Worm (Caenorhabditis elegans) whole organism, young adult: ENCODE results near the gene bre-1.

Experiments
- B0336.3 ChIP-seq: fragments of 200-800 bp; sonication (Bioruptor generic); IDR thresholded peaks from 2 replicates; pipeline ENCODE4 v1.3.6; 2022; ENCODE audit warnings: missing genetic modification characterization, missing compliant biosample characterization
- C06A6.2 ChIP-seq: fragments of 200-800 bp; sonication (Bioruptor generic); conservative IDR thresholded peaks from 2 replicates; pipeline ENCODE4 v1.3.6; 2022; ENCODE audit warnings: missing genetic modification characterization, missing compliant biosample characterization
- F23B12.7 ChIP-seq: sonication (generic microtip); optimal IDR thresholded peaks from 2 replicates; lab custom pipeline; 2017; ENCODE audit warnings: missing genetic modification characterization, mild to moderate bottlenecking, missing compliant biosample characterization, antibody characterized with exemption, moderate library complexity; ENCODE audit not compliant: insufficient read depth
- F49E8.2 ChIP-seq: sonication (generic microtip); optimal IDR thresholded peaks from 3 replicates; lab custom pipeline; 2017; ENCODE audit warnings: missing genetic modification characterization, mild to moderate bottlenecking, missing compliant biosample characterization, antibody characterized with exemption, moderate library complexity; ENCODE audit not compliant: insufficient read depth
- T07F8.4 ChIP-seq: sonication (generic microtip); optimal IDR thresholded peaks from 2 replicates; lab custom pipeline; 2016; ENCODE audit warnings: mild to moderate bottlenecking, missing genetic modification characterization, moderate library complexity, missing compliant biosample characterization
- Y53F4B.3 ChIP-seq: fragments of 200-800 bp; sonication (Bioruptor generic); IDR thresholded peaks from 2 replicates; pipeline ENCODE4 v1.3.6; 2022; ENCODE audit warnings: missing genetic modification reagents, missing genetic modification characterization, missing compliant biosample characterization
- Y67H2A.10 ChIP-seq: fragments of 200-800 bp; sonication (Bioruptor generic); conservative IDR thresholded peaks from 2 replicates; pipeline ENCODE4 v1.3.6; 2022; ENCODE audit warnings: missing genetic modification reagents, missing genetic modification characterization, missing compliant biosample characterization
- Y79H2A.3 ChIP-seq: fragments of 200-800 bp; sonication (Bioruptor generic); conservative IDR thresholded peaks from 2 replicates; pipeline ENCODE4 v1.3.6; 2022; ENCODE audit warnings: missing genetic modification reagents, missing genetic modification characterization, missing compliant biosample characterization
- ZK185.1 ChIP-seq: sonication (generic microtip); optimal IDR thresholded peaks from 2 replicates; lab custom pipeline; 2016; ENCODE audit warnings: mild to moderate bottlenecking, missing genetic modification characterization, missing compliant biosample characterization; ENCODE audit not compliant: poor library complexity, severe bottlenecking
- ama-1 ChIP-seq, 3 experiments: fragments of 150-350 bp in 1 of 3; sonication (generic microtip) in 2 of 3; optimal IDR thresholded peaks; 2 replicates each; lab custom pipeline; 2014 to 2018; ENCODE audit warnings: missing biosample characterization in 2 of 3, missing genetic modification characterization in 2 of 3, missing genetic modification reagents in 2 of 3
- athp-1 ChIP-seq: sonication (generic microtip); optimal IDR thresholded peaks from 2 replicates; lab custom pipeline; 2017; ENCODE audit warnings: mild to moderate bottlenecking, missing genetic modification characterization, missing compliant biosample characterization
- attf-3 ChIP-seq: fragments of 200-800 bp; sonication (Bioruptor generic); conservative IDR thresholded peaks from 2 replicates; pipeline ENCODE4 v1.3.6; 2022; ENCODE audit warnings: missing genetic modification reagents, missing genetic modification characterization, missing compliant biosample characterization
- attf-5 ChIP-seq: fragments of 200-800 bp; sonication (Bioruptor generic); optimal IDR thresholded peaks from 2 replicates; lab custom pipeline; 2018; ENCODE audit warnings: mild to moderate bottlenecking, missing genetic modification characterization, missing compliant biosample characterization
- ccch-3 ChIP-seq: fragments of 200-800 bp; sonication (Bioruptor generic); optimal IDR thresholded peaks from 2 replicates; lab custom pipeline; 2018; ENCODE audit warnings: mild to moderate bottlenecking, missing genetic modification characterization, missing compliant biosample characterization
- cebp-1 ChIP-seq, 2 experiments: fragments of 200-800 bp in 1 of 2; sonication (Bioruptor generic) in 1 of 2; sonication (generic microtip) in 1 of 2; IDR thresholded peaks in 1 of 2; optimal IDR thresholded peaks in 1 of 2; 2 replicates each; pipeline versions ENCODE4 v1.3.6 to Lab custom; 2017 to 2022; ENCODE audit warnings: missing compliant biosample characterization in 2 of 2, missing genetic modification characterization in 2 of 2, mild to moderate bottlenecking in 1 of 2, missing genetic modification reagents in 1 of 2, moderate library complexity in 1 of 2
- cebp-2 ChIP-seq: fragments of 200-800 bp; sonication (Bioruptor generic); IDR thresholded peaks from 2 replicates; pipeline ENCODE4 v1.3.6; 2022; ENCODE audit warnings: missing genetic modification characterization, missing compliant biosample characterization
- ceh-40 ChIP-seq: fragments of 200-800 bp; sonication (Bioruptor generic); IDR thresholded peaks from 2 replicates; pipeline ENCODE4 v1.3.6; 2022; ENCODE audit warnings: missing genetic modification characterization, missing compliant biosample characterization
- ceh-58 ChIP-seq: fragments of 200-800 bp; sonication (Bioruptor generic); IDR thresholded peaks from 2 replicates; pipeline ENCODE4 v1.3.6; 2022; ENCODE audit warnings: missing genetic modification characterization, missing compliant biosample characterization
- ceh-91 ChIP-seq: fragments of 200-800 bp; sonication (Bioruptor generic); IDR thresholded peaks from 2 replicates; pipeline ENCODE4 v1.3.6; 2022; ENCODE audit warnings: missing genetic modification reagents, missing genetic modification characterization, missing compliant biosample characterization
- chd-7 ChIP-seq: sonication (generic microtip); optimal IDR thresholded peaks from 2 replicates; lab custom pipeline; 2016; ENCODE audit warnings: mild to moderate bottlenecking, missing genetic modification characterization, moderate library complexity, missing compliant biosample characterization
- efl-1 ChIP-seq: fragments of 150-350 bp; optimal IDR thresholded peaks from 2 replicates; lab custom pipeline; 2014; ENCODE audit warnings: missing biosample characterization, missing genetic modification reagents, missing genetic modification characterization
- him-1 ChIP-seq: sonication (generic microtip); optimal IDR thresholded peaks from 2 replicates; lab custom pipeline; 2016; ENCODE audit warnings: missing genotype, missing genetic modification reagents, missing genetic modification characterization, missing compliant biosample characterization
- hmg-20 ChIP-seq: fragments of 200-800 bp; sonication (Bioruptor generic); IDR thresholded peaks from 2 replicates; pipeline ENCODE4 v1.3.6; 2022; ENCODE audit warnings: missing genetic modification reagents, missing genetic modification characterization, missing compliant biosample characterization
- hrde-1 ChIP-seq: sonication (generic microtip); optimal IDR thresholded peaks from 2 replicates; lab custom pipeline; 2016; ENCODE audit warnings: missing genetic modification characterization, mild to moderate bottlenecking, missing compliant biosample characterization, moderate library complexity, missing genotype, missing genetic modification reagents, borderline replicate concordance
- hsf-1 ChIP-seq: fragments of 200-800 bp; sonication (Bioruptor generic); IDR thresholded peaks from 2 replicates; pipeline ENCODE4 v1.3.6; 2022; ENCODE audit warnings: missing genetic modification reagents, missing genetic modification characterization, missing compliant biosample characterization
- lag-1 ChIP-seq: fragments of 200-800 bp; sonication (Bioruptor generic); IDR thresholded peaks from 2 replicates; pipeline ENCODE4 v1.3.6; 2022; ENCODE audit warnings: missing genetic modification reagents, missing genetic modification characterization, missing compliant biosample characterization
- nfya-2 ChIP-seq: fragments of 200-800 bp; sonication (Bioruptor generic); IDR thresholded peaks from 2 replicates; pipeline ENCODE4 v1.3.6; 2022; ENCODE audit warnings: missing genetic modification reagents, missing genetic modification characterization, missing compliant biosample characterization
- nhr-179 ChIP-seq: sonication (generic microtip); optimal IDR thresholded peaks from 2 replicates; lab custom pipeline; 2016; ENCODE audit warnings: mild to moderate bottlenecking, missing genetic modification characterization, missing compliant biosample characterization
- nhr-90 ChIP-seq: sonication (generic microtip); optimal IDR thresholded peaks from 2 replicates; lab custom pipeline; 2016; ENCODE audit warnings: missing genotype, mild to moderate bottlenecking, missing genetic modification characterization, missing compliant biosample characterization
- pbrm-1 ChIP-seq: fragments of 200-800 bp; sonication (Bioruptor generic); IDR thresholded peaks from 2 replicates; pipeline ENCODE4 v1.3.6; 2022; ENCODE audit warnings: missing genetic modification reagents, missing genetic modification characterization, missing compliant biosample characterization
- pha-4 ChIP-seq: fragments of 150-350 bp; sonication (generic microtip); optimal IDR thresholded peaks from 2 replicates; lab custom pipeline; 2014; ENCODE audit warnings: missing biosample characterization, missing genetic modification reagents, missing genetic modification characterization
- sdz-38 ChIP-seq: sonication (generic microtip); optimal IDR thresholded peaks from 2 replicates; lab custom pipeline; 2016; ENCODE audit warnings: missing genotype, missing genetic modification characterization, missing compliant biosample characterization
- snpc-1.3 ChIP-seq: sonication (generic microtip); optimal IDR thresholded peaks from 2 replicates; lab custom pipeline; 2017; ENCODE audit warnings: missing genetic modification characterization, mild to moderate bottlenecking, missing compliant biosample characterization, antibody characterized with exemption, moderate library complexity, missing genotype, missing genetic modification reagents; ENCODE audit not compliant: insufficient read depth
- snpc-3.4 ChIP-seq: sonication (generic microtip); optimal IDR thresholded peaks from 2 replicates; lab custom pipeline; 2017; ENCODE audit warnings: missing genetic modification characterization, mild to moderate bottlenecking, missing compliant biosample characterization, antibody characterized with exemption, moderate library complexity, missing genotype, missing genetic modification reagents
- unc-62 ChIP-seq: fragments of 150-350 bp; optimal IDR thresholded peaks from 2 replicates; lab custom pipeline; 2014; ENCODE audit warnings: missing biosample characterization, missing genetic modification reagents, missing genetic modification characterization
- ztf-28 ChIP-seq: fragments of 200-800 bp; sonication (Bioruptor generic); IDR thresholded peaks from 2 replicates; pipeline ENCODE4 v1.3.6; 2022; ENCODE audit warnings: missing genetic modification reagents, missing genetic modification characterization, missing compliant biosample characterization
- ztf-3 ChIP-seq: fragments of 200-800 bp; sonication (Bioruptor generic); optimal IDR thresholded peaks from 2 replicates; lab custom pipeline; 2018; ENCODE audit warnings: mild to moderate bottlenecking, missing genetic modification characterization, missing compliant biosample characterization
- ztf-6 ChIP-seq: fragments of 200-800 bp; sonication (Bioruptor generic); IDR thresholded peaks from 2 replicates; pipeline ENCODE4 v1.3.6; 2022; ENCODE audit warnings: missing genetic modification reagents, missing genetic modification characterization, missing compliant biosample characterization

The bre-1 gene

DNA sequence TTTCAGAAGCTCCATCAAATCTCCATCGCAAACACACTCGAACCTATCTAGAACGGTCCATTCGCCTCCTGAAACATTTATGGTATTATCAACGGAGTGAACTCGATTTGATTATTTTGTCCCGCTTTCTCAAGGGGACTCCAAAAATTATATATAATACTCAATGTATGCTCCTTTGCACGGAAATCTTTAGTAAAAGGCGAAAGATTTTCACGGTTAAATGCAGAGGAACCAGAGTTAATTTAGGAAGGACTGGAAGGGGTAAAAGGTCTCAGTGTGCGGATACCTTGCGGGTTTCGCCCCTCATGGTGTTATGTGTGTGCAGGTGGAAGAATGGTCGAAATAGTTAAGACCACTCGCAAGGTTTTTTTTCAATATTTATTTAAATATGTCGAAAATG, 14.1 kb downstream of the bre-1 start (continued):
- no peak for TF ChIP-seq cebp-1 (GFP tag; IDR thresholded peaks at IDR 0.05; lab: Robert Waterston, UW)
- no peak for TF ChIP-seq cebp-1 (tag; optimal IDR thresholded peaks at IDR 0.05; lab: Kevin White, UChicago)
- no peak for TF ChIP-seq unc-62 (GFP tag; lab: Kevin White, UChicago)

- TF ChIP-seq ZK185.1 (tag; lab: Kevin White, UChicago), result no peak
- no peak for TF ChIP-seq ceh-40 (GFP tag; lab: Robert Waterston, UW)
- TF ChIP-seq nfya-2 (GFP tag; lab: Robert Waterston, UW), result no peak
- no peak for TF ChIP-seq attf-3
- TF ChIP-seq nhr-90 (tag; lab: Kevin White, UChicago), result no peak
- TF ChIP-seq lag-1 (GFP tag; lab: Robert Waterston, UW), result no peak
- no peak for TF ChIP-seq Y79H2A.3 (GFP tag; lab: Robert Waterston, UW)
- no peak for TF ChIP-seq him-1 (tag; lab: Kevin White, UChicago)
- TF ChIP-seq chd-7 (tag; lab: Kevin White, UChicago), result no peak
- TF ChIP-seq snpc-3.4, result no peak
- no peak for TF ChIP-seq efl-1 (GFP tag; lab: Kevin White, UChicago)
- TF ChIP-seq C06A6.2, result no peak
- TF ChIP-seq athp-1 (tag; lab: Kevin White, UChicago), result no peak
These were observed 15.6 kb downstream of the bre-1 start, which contains the start of gene C53D6.8 for ce11 chrIV:9002636-9003035. Gene C53D6.8, minus strand, starts transcription at chrIV:9002736.

- TF ChIP-seq attf-3, result no peak
- TF ChIP-seq ceh-91 (GFP tag; lab: Robert Waterston, UW), result no peak
- no peak for TF ChIP-seq F49E8.2 (tag; lab: Kevin White, UChicago)
- no peak for TF ChIP-seq snpc-1.3 (tag; lab: Kevin White, UChicago)
- no peak for TF ChIP-seq T07F8.4
- no peak for TF ChIP-seq ccch-3 (GFP tag; lab: Kevin White, UChicago)
- no peak for TF ChIP-seq hsf-1 (GFP tag; lab: Robert Waterston, UW)
- no peak for TF ChIP-seq sdz-38
- no peak for TF ChIP-seq attf-5 (GFP tag; lab: Kevin White, UChicago)
These were observed 18.2 kb downstream of the bre-1 start, which contains the start of gene unc-129 for ce11 chrIV:9005310-9005709. Gene unc-129, minus strand, starts transcription at chrIV:9005410.

ce11 chrIV:9007947-9008346, 20.9 kb downstream of the bre-1 start:
- no peak for TF ChIP-seq hrde-1 (tag; lab: Kevin White, UChicago)
- TF ChIP-seq Y67H2A.10 (GFP tag; lab: Robert Waterston, UW), result no peak
- TF ChIP-seq nhr-179 (tag; lab: Kevin White, UChicago), result no peak
- TF ChIP-seq ama-1 (optimal IDR thresholded peaks at IDR 0.05; lab: Kevin White, UChicago), result no peak
- no peak for TF ChIP-seq ama-1 (GFP tag; optimal IDR thresholded peaks at IDR 0.05; lab: Kevin White, UChicago)
- TF ChIP-seq ceh-58, result no peak
- no peak for TF ChIP-seq cebp-2 (GFP tag; lab: Robert Waterston, UW)
- TF ChIP-seq hmg-20, result no peak
- TF ChIP-seq ztf-3, result no peak
- TF ChIP-seq ztf-28 (GFP tag; lab: Robert Waterston, UW), result no peak
- no peak for TF ChIP-seq Y53F4B.3 (GFP tag; lab: Robert Waterston, UW)
- no peak for TF ChIP-seq ztf-6 (GFP tag; lab: Robert Waterston, UW)
- TF ChIP-seq pha-4, result no peak
- TF ChIP-seq hsf-1 (GFP tag; lab: Robert Waterston, UW), result no peak
- no peak for TF ChIP-seq B0336.3
- no peak for TF ChIP-seq F23B12.7 (tag; lab: Kevin White, UChicago)
- no peak for TF ChIP-seq pbrm-1 (GFP tag; lab: Robert Waterston, UW)
